Worm (Caenorhabditis elegans) whole organism, young adult: ENCODE measurements around the gene mcm-6.

Experiments used
- B0019.2 ChIP-seq: fragments of 200-800 bp; sonication (Bioruptor generic); conservative IDR thresholded peaks from 2 replicates; pipeline ENCODE4 v1.3.6; 2022; ENCODE audit warnings: missing genetic modification reagents, missing genetic modification characterization, missing compliant biosample characterization
- B0261.1 ChIP-seq: sonication (generic microtip); optimal IDR thresholded peaks from 2 replicates; lab custom pipeline; 2016; ENCODE audit warnings: mild to moderate bottlenecking, missing genetic modification characterization, moderate library complexity, missing compliant biosample characterization
- C06A6.2 ChIP-seq: fragments of 200-800 bp; sonication (Bioruptor generic); conservative IDR thresholded peaks from 2 replicates; pipeline ENCODE4 v1.3.6; 2022; ENCODE audit warnings: missing genetic modification characterization, missing compliant biosample characterization
- F33H1.4 ChIP-seq: fragments of 200-800 bp; sonication (Bioruptor generic); IDR thresholded peaks from 2 replicates; pipeline ENCODE4 v1.3.6; 2022; ENCODE audit warnings: missing genetic modification reagents, missing genetic modification characterization, missing compliant biosample characterization
- F57C9.4 ChIP-seq: sonication (generic microtip); optimal IDR thresholded peaks from 2 replicates; lab custom pipeline; 2017; ENCODE audit warnings: mild to moderate bottlenecking, missing genetic modification characterization, missing compliant biosample characterization
- K11D2.4 ChIP-seq: fragments of 200-800 bp; sonication (Bioruptor generic); IDR thresholded peaks from 2 replicates; pipeline ENCODE4 v1.3.6; 2022; ENCODE audit warnings: missing genetic modification reagents, missing genetic modification characterization, missing compliant biosample characterization
- T26A5.8 ChIP-seq: sonication (generic microtip); optimal IDR thresholded peaks from 2 replicates; lab custom pipeline; 2016; ENCODE audit warnings: missing genetic modification characterization, missing compliant biosample characterization
- Y53F4B.3 ChIP-seq: fragments of 200-800 bp; sonication (Bioruptor generic); IDR thresholded peaks from 2 replicates; pipeline ENCODE4 v1.3.6; 2022; ENCODE audit warnings: missing genetic modification reagents, missing genetic modification characterization, missing compliant biosample characterization
- Y67H2A.10 ChIP-seq: fragments of 200-800 bp; sonication (Bioruptor generic); conservative IDR thresholded peaks from 2 replicates; pipeline ENCODE4 v1.3.6; 2022; ENCODE audit warnings: missing genetic modification reagents, missing genetic modification characterization, missing compliant biosample characterization
- ama-1 ChIP-seq, 3 experiments: fragments of 150-350 bp in 1 of 3; sonication (generic microtip) in 2 of 3; optimal IDR thresholded peaks; 2 replicates each; lab custom pipeline; 2014 to 2018; ENCODE audit warnings: missing biosample characterization in 2 of 3, missing genetic modification characterization in 2 of 3, missing genetic modification reagents in 2 of 3
- aptf-3 ChIP-seq: fragments of 200-800 bp; sonication (Bioruptor generic); IDR thresholded peaks from 2 replicates; pipeline ENCODE4 v1.3.6; 2022; ENCODE audit warnings: missing genetic modification characterization, missing compliant biosample characterization
- attf-6 ChIP-seq: fragments of 200-800 bp; sonication (Bioruptor generic); IDR thresholded peaks from 2 replicates; pipeline ENCODE4 v1.3.6; 2022; ENCODE audit warnings: missing genetic modification reagents, missing genetic modification characterization, missing compliant biosample characterization
- ceh-40 ChIP-seq: fragments of 200-800 bp; sonication (Bioruptor generic); IDR thresholded peaks from 2 replicates; pipeline ENCODE4 v1.3.6; 2022; ENCODE audit warnings: missing genetic modification characterization, missing compliant biosample characterization
- ceh-91 ChIP-seq: fragments of 200-800 bp; sonication (Bioruptor generic); IDR thresholded peaks from 2 replicates; pipeline ENCODE4 v1.3.6; 2022; ENCODE audit warnings: missing genetic modification reagents, missing genetic modification characterization, missing compliant biosample characterization
- die-1 ChIP-seq: sonication (generic microtip); optimal IDR thresholded peaks from 2 replicates; lab custom pipeline; 2016; ENCODE audit warnings: missing genotype, mild to moderate bottlenecking, missing genetic modification characterization, missing compliant biosample characterization
- dox-1 ChIP-seq: fragments of 200-800 bp; sonication (Bioruptor generic); IDR thresholded peaks from 2 replicates; pipeline ENCODE4 v1.3.6; 2022; ENCODE audit warnings: missing genetic modification reagents, missing genetic modification characterization, missing compliant biosample characterization
- egl-18 ChIP-seq: fragments of 200-800 bp; sonication (Bioruptor generic); IDR thresholded peaks from 2 replicates; pipeline ENCODE4 v1.3.6; 2022; ENCODE audit warnings: missing genetic modification reagents, missing genetic modification characterization, missing compliant biosample characterization
- egrh-3 ChIP-seq: fragments of 200-800 bp; sonication (Bioruptor generic); IDR thresholded peaks from 2 replicates; pipeline ENCODE4 v1.3.6; 2022; ENCODE audit warnings: missing genetic modification reagents, missing genetic modification characterization, missing compliant biosample characterization
- gei-17 ChIP-seq: fragments of 200-800 bp; sonication (Bioruptor generic); optimal IDR thresholded peaks from 2 replicates; lab custom pipeline; 2018; ENCODE audit warnings: mild to moderate bottlenecking, missing genetic modification characterization, missing compliant biosample characterization
- him-1 ChIP-seq: sonication (generic microtip); optimal IDR thresholded peaks from 2 replicates; lab custom pipeline; 2016; ENCODE audit warnings: missing genotype, missing genetic modification reagents, missing genetic modification characterization, missing compliant biosample characterization
- hmg-1.2 ChIP-seq: fragments of 200-800 bp; sonication (Bioruptor generic); IDR thresholded peaks from 2 replicates; pipeline ENCODE4 v1.3.6; 2022; ENCODE audit warnings: missing genetic modification reagents, missing genetic modification characterization, missing compliant biosample characterization
- hrde-1 ChIP-seq: sonication (generic microtip); optimal IDR thresholded peaks from 2 replicates; lab custom pipeline; 2016; ENCODE audit warnings: missing genetic modification characterization, mild to moderate bottlenecking, missing compliant biosample characterization, moderate library complexity, missing genotype, missing genetic modification reagents, borderline replicate concordance
- hsf-1 ChIP-seq: fragments of 200-800 bp; sonication (Bioruptor generic); IDR thresholded peaks from 2 replicates; pipeline ENCODE4 v1.3.6; 2022; ENCODE audit warnings: missing genetic modification reagents, missing genetic modification characterization, missing compliant biosample characterization
- lag-1 ChIP-seq: fragments of 200-800 bp; sonication (Bioruptor generic); IDR thresholded peaks from 2 replicates; pipeline ENCODE4 v1.3.6; 2022; ENCODE audit warnings: missing genetic modification reagents, missing genetic modification characterization, missing compliant biosample characterization
- lin-26 ChIP-seq: fragments of 200-800 bp; sonication (Bioruptor generic); IDR thresholded peaks from 2 replicates; pipeline ENCODE4 v1.3.6; 2022; ENCODE audit warnings: missing genetic modification reagents, missing genetic modification characterization, missing compliant biosample characterization
- lin-35 ChIP-seq, 3 experiments: fragments of 150-350 bp in 2 of 3; sonication (generic microtip) in 1 of 3; optimal IDR thresholded peaks; 2 replicates each; lab custom pipeline; 2014 to 2018; ENCODE audit warnings: missing biosample characterization in 3 of 3, missing genetic modification characterization in 3 of 3, missing genetic modification reagents in 3 of 3
- lin-40 ChIP-seq: sonication (generic microtip); optimal IDR thresholded peaks from 2 replicates; lab custom pipeline; 2016; ENCODE audit warnings: missing genetic modification characterization, mild to moderate bottlenecking, missing compliant biosample characterization, missing genotype, missing genetic modification reagents
- lin-54 ChIP-seq: fragments of 200-800 bp; sonication (Bioruptor generic); optimal IDR thresholded peaks from 2 replicates; lab custom pipeline; 2018; ENCODE audit warnings: mild to moderate bottlenecking, missing genetic modification characterization, missing compliant biosample characterization
- lsl-1 ChIP-seq: fragments of 200-800 bp; sonication (Bioruptor generic); optimal IDR thresholded peaks from 2 replicates; lab custom pipeline; 2018; ENCODE audit warnings: mild to moderate bottlenecking, missing genetic modification characterization, moderate library complexity, missing compliant biosample characterization
- madf-10 ChIP-seq: sonication (generic microtip); optimal IDR thresholded peaks from 2 replicates; lab custom pipeline; 2016; ENCODE audit warnings: mild to moderate bottlenecking, missing genetic modification characterization, missing compliant biosample characterization
- madf-6 ChIP-seq: fragments of 200-800 bp; sonication (Bioruptor generic); IDR thresholded peaks from 2 replicates; pipeline ENCODE4 v1.3.6; 2022; ENCODE audit warnings: missing genetic modification reagents, missing genetic modification characterization, missing compliant biosample characterization
- mes-4 ChIP-seq: sonication (generic microtip); optimal IDR thresholded peaks from 2 replicates; lab custom pipeline; 2016; ENCODE audit warnings: missing genotype, missing genetic modification characterization, missing compliant biosample characterization
- nfya-1 ChIP-seq: sonication (generic microtip); optimal IDR thresholded peaks from 2 replicates; lab custom pipeline; 2017; ENCODE audit warnings: antibody characterized with exemption, missing compliant biosample characterization, missing genetic modification characterization, borderline replicate concordance; ENCODE audit not compliant: insufficient read depth
- nhr-80 ChIP-seq: sonication (generic microtip); optimal IDR thresholded peaks from 2 replicates; lab custom pipeline; 2016; ENCODE audit warnings: missing genetic modification characterization, missing compliant biosample characterization
- snpc-3.4 ChIP-seq: sonication (generic microtip); optimal IDR thresholded peaks from 2 replicates; lab custom pipeline; 2017; ENCODE audit warnings: missing genetic modification characterization, mild to moderate bottlenecking, missing compliant biosample characterization, antibody characterized with exemption, moderate library complexity, missing genotype, missing genetic modification reagents
- tbp1 ChIP-seq: fragments of 200-800 bp; sonication (Bioruptor generic); optimal IDR thresholded peaks from 2 replicates; lab custom pipeline; 2018; ENCODE audit warnings: mild to moderate bottlenecking, missing genetic modification characterization, missing compliant biosample characterization
- tbx-9 ChIP-seq: sonication (generic microtip); optimal IDR thresholded peaks from 2 replicates; lab custom pipeline; 2016; ENCODE audit warnings: borderline replicate concordance, missing genetic modification characterization, inconsistent platforms, missing compliant biosample characterization
- tlf-1 ChIP-seq: fragments of 200-800 bp; sonication (Bioruptor generic); optimal IDR thresholded peaks from 2 replicates; lab custom pipeline; 2018; ENCODE audit warnings: mild to moderate bottlenecking, missing genetic modification characterization, missing compliant biosample characterization
- unc-130 ChIP-seq: sonication (generic microtip); optimal IDR thresholded peaks from 2 replicates; lab custom pipeline; 2016; ENCODE audit warnings: missing genetic modification reagents, missing genetic modification characterization, missing compliant biosample characterization
- unc-62 ChIP-seq: fragments of 150-350 bp; optimal IDR thresholded peaks from 2 replicates; lab custom pipeline; 2014; ENCODE audit warnings: missing biosample characterization, missing genetic modification reagents, missing genetic modification characterization
- zim-3 ChIP-seq: sonication (generic microtip); optimal IDR thresholded peaks from 2 replicates; lab custom pipeline; 2017; ENCODE audit warnings: mild to moderate bottlenecking, missing genetic modification characterization, moderate library complexity, missing compliant biosample characterization
- ztf-28 ChIP-seq: fragments of 200-800 bp; sonication (Bioruptor generic); IDR thresholded peaks from 2 replicates; pipeline ENCODE4 v1.3.6; 2022; ENCODE audit warnings: missing genetic modification reagents, missing genetic modification characterization, missing compliant biosample characterization
- ztf-3 ChIP-seq: fragments of 200-800 bp; sonication (Bioruptor generic); optimal IDR thresholded peaks from 2 replicates; lab custom pipeline; 2018; ENCODE audit warnings: mild to moderate bottlenecking, missing genetic modification characterization, missing compliant biosample characterization
- ztf-6 ChIP-seq: fragments of 200-800 bp; sonication (Bioruptor generic); IDR thresholded peaks from 2 replicates; pipeline ENCODE4 v1.3.6; 2022; ENCODE audit warnings: missing genetic modification reagents, missing genetic modification characterization, missing compliant biosample characterization

mcm-6 gene

DNA sequence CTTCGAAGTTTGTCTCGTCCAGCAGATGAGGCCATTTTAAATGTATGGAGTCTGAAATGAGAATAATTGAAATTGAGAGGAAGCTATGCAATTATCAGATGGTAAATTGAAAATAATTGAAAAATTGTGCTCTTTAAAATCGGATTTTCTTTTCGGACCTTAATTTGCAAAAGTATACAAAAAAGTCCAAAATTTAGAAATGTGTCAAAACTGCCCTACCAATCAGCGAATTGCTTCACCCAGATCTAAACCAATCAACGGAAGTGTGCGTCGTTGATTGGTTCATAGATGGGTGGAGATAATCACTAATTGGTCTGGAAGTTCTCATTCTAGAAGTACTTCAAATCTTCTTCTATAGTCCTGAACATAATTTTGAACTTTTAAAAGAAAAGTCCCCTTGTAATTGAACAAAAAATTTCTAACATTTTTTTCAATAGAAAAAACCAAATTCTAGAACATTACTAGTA lies 4.5 kb upstream of the mcm-6 start, which contains the start of gene R10E11.5:
TSS of gene R10E11.5 (minus strand) at position 51 of the 467 bp plus-strand sequence.
- no peak for TF ChIP-seq egl-18 (GFP tag; lab: Robert Waterston, UW)
- no peak for TF ChIP-seq T26A5.8 (tag; lab: Kevin White, UChicago)
- no peak for TF ChIP-seq nfya-1 (tag; lab: Kevin White, UChicago)
- no peak for TF ChIP-seq hmg-1.2 (GFP tag; lab: Robert Waterston, UW)
- no peak for TF ChIP-seq tbp1 (GFP tag; lab: Kevin White, UChicago)
- no peak for TF ChIP-seq ztf-3
- no peak for TF ChIP-seq lin-26
- TF ChIP-seq Y67H2A.10 (GFP tag; lab: Robert Waterston, UW), result no peak
- TF ChIP-seq gei-17 (GFP tag; lab: Kevin White, UChicago), result no peak
- TF ChIP-seq ztf-6 (GFP tag; lab: Robert Waterston, UW), result no peak
- no peak for TF ChIP-seq tbx-9 (tag; lab: Kevin White, UChicago)
- no peak for TF ChIP-seq lin-40 (tag; lab: Kevin White, UChicago)
- no peak for TF ChIP-seq mes-4 (tag; lab: Kevin White, UChicago)
- TF ChIP-seq dox-1 (GFP tag; lab: Robert Waterston, UW), result no peak
- no peak for TF ChIP-seq ceh-40
- TF ChIP-seq C06A6.2 (GFP tag; lab: Robert Waterston, UW), result no peak
- no peak for TF ChIP-seq die-1
- TF ChIP-seq egrh-3, result no peak
- TF ChIP-seq him-1 (tag; lab: Kevin White, UChicago), result no peak
- TF ChIP-seq zim-3 (tag; lab: Kevin White, UChicago), result no peak

DNA sequence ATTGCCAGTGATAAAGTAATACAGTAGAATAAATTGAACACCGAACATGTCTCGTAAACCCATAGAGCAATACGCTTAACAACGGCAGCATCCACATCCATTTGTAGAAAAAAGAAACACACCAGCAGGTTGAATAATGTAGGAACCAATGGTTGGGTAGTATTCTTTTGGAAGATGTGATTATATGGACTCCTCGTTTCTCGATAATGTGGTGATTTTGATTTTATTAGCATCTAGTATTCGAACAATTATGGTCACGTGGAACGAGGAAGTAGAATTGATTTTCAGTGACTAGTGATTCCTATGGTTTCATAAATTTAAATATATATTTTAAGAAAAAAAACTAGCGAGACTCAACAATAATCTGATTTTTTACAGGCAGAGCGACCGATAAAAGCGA lies 2.3 kb downstream of the mcm-6 start, which contains the start of gene srxa-10:
TSS of gene srxa-10 (minus strand) at position 101 of the 400 bp plus-strand sequence.
- no peak for TF ChIP-seq Y67H2A.10 (GFP tag; lab: Robert Waterston, UW)
- no peak for TF ChIP-seq lag-1 (GFP tag; lab: Robert Waterston, UW)
- TF ChIP-seq lin-35 (GFP tag; optimal IDR thresholded peaks at IDR 0.05; lab: Kevin White, UChicago), result no peak
- TF ChIP-seq ceh-40, result no peak
- TF ChIP-seq unc-62 (GFP tag; lab: Kevin White, UChicago), result no peak
- TF ChIP-seq attf-6, result no peak
- TF ChIP-seq B0261.1 (tag; lab: Kevin White, UChicago), result no peak
- no peak for TF ChIP-seq F57C9.4
- no peak for TF ChIP-seq hrde-1 (tag; lab: Kevin White, UChicago)
- no peak for TF ChIP-seq K11D2.4 (GFP tag; lab: Robert Waterston, UW)

DNA sequence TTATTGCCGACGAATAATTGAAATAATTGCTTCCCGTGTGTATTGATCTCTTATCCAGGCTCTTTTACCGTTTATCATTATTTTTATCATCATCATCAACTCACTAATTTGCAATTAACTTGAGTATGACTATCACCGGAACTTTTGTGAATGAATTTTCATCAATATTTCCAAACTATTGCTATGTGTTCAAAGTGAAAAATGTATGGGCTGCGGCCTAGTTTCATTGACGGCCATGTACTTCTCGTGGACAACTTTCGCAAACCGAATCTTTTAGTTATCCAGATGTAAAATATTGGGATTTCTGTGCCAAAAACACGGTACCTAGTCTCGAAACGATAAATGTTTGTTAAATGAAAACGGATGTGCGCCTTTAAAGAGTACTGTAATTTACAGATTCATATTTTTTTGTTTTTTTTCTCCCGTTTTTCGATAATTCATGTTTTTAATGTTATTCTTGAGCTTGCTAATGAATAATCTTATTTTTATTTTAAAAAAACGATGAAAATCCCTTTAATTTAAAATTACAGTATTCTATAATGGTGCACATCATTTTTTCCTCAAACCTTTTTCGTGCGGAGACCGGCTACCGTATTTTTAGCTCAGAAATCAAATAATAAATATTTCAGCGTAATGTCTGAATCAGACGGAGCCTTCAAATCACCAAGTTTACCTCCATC lies 4.5 kb downstream of the mcm-6 start, which contains the start of gene ZK632.2:
TSS of gene ZK632.2 (plus strand) at position 630 of the 680 bp plus-strand sequence.
- no peak for TF ChIP-seq ama-1 (optimal IDR thresholded peaks at IDR 0.05; lab: Kevin White, UChicago)
- TF ChIP-seq ama-1 (GFP tag; optimal IDR thresholded peaks at IDR 0.05; lab: Kevin White, UChicago), result peak in 1 of 2 experiments; percentile 0
- TF ChIP-seq madf-10, result no peak
- peak; percentile 26 for TF ChIP-seq lin-54 (GFP tag; lab: Kevin White, UChicago)
- no peak for TF ChIP-seq tlf-1 (GFP tag; lab: Kevin White, UChicago)
- peak; percentile 16 for TF ChIP-seq hrde-1 (tag; lab: Kevin White, UChicago)
- peak; percentile 49 for TF ChIP-seq lsl-1
- TF ChIP-seq ztf-3, result no peak
- TF ChIP-seq ceh-91 (GFP tag; lab: Robert Waterston, UW), result no peak
- peak; percentile 44; the same call in 1 of the 2 replicates for TF ChIP-seq madf-6 (GFP tag; lab: Robert Waterston, UW)
- TF ChIP-seq ztf-6 (GFP tag; lab: Robert Waterston, UW), result no peak
- no peak for TF ChIP-seq unc-130
- TF ChIP-seq lag-1 (GFP tag; lab: Robert Waterston, UW), result no peak
- TF ChIP-seq nhr-80 (tag; lab: Kevin White, UChicago), result no peak
- TF ChIP-seq ztf-28 (GFP tag; lab: Robert Waterston, UW), result no peak
- no peak for TF ChIP-seq Y53F4B.3 (GFP tag; lab: Robert Waterston, UW)
- no peak for TF ChIP-seq aptf-3 (GFP tag; lab: Robert Waterston, UW)
- TF ChIP-seq lin-35 (GFP tag; optimal IDR thresholded peaks at IDR 0.05; lab: Kevin White, UChicago), result no peak
- TF ChIP-seq hsf-1, result peak; percentile 27; the same call in 1 of the 2 replicates
- no peak for TF ChIP-seq B0019.2
- TF ChIP-seq snpc-3.4 (tag; lab: Kevin White, UChicago), result peak; percentile 24
- TF ChIP-seq F33H1.4 (GFP tag; lab: Robert Waterston, UW), result no peak
